Worm (Caenorhabditis elegans) whole organism, early embryonic: ENCODE measurements around the gene rpl-9.
"Not testable (repeated sequence)": the region's sequence is repeated elsewhere in the genome, so short reads cannot be mapped to it uniquely, and the experiment has no call there.

Experiments used
- B0310.2 ChIP-seq: sonication (generic microtip); optimal IDR thresholded peaks from 2 replicates; lab custom pipeline; 2016; ENCODE audit warnings: mild to moderate bottlenecking, missing genetic modification characterization, missing compliant biosample characterization
- F13C5.2 ChIP-seq: sonication (generic microtip); optimal IDR thresholded peaks from 2 replicates; lab custom pipeline; 2017; ENCODE audit warnings: mild to moderate bottlenecking, missing genetic modification characterization, inconsistent platforms, missing compliant biosample characterization
- aly-1 ChIP-seq: sonication (generic microtip); optimal IDR thresholded peaks from 2 replicates; lab custom pipeline; 2016; ENCODE audit warnings: missing genetic modification characterization, missing compliant biosample characterization
- ama-1 ChIP-seq: fragments of 150-350 bp; optimal IDR thresholded peaks from 2 replicates; lab custom pipeline; 2014
- ceh-13 ChIP-seq: fragments of 200-800 bp; sonication (Bioruptor generic); optimal IDR thresholded peaks from 2 replicates; lab custom pipeline; 2018; ENCODE audit warnings: mild to moderate bottlenecking, missing genetic modification characterization, missing compliant biosample characterization
- ceh-36 ChIP-seq: sonication (generic microtip); optimal IDR thresholded peaks from 2 replicates; lab custom pipeline; 2016; ENCODE audit warnings: missing genetic modification characterization, inconsistent platforms, missing compliant biosample characterization
- ets-7 ChIP-seq: sonication (generic microtip); optimal IDR thresholded peaks from 2 replicates; lab custom pipeline; 2016; ENCODE audit warnings: missing genotype, missing genetic modification characterization, missing compliant biosample characterization
- flt-1 ChIP-seq: fragments of 200-800 bp; sonication (Bioruptor generic); IDR thresholded peaks from 2 replicates; pipeline ENCODE4 v1.3.6; 2022; ENCODE audit warnings: missing genetic modification characterization, missing compliant biosample characterization
- hmbx-1 ChIP-seq: sonication (generic microtip); optimal IDR thresholded peaks from 2 replicates; lab custom pipeline; 2016; ENCODE audit warnings: mild to moderate bottlenecking, missing genetic modification characterization, missing compliant biosample characterization
- hmg-4 ChIP-seq: fragments of 200-800 bp; sonication (Bioruptor generic); optimal IDR thresholded peaks from 2 replicates; lab custom pipeline; 2018; ENCODE audit warnings: mild to moderate bottlenecking, missing genetic modification characterization, missing compliant biosample characterization
- hnd-1 ChIP-seq: sonication (generic microtip); optimal IDR thresholded peaks from 2 replicates; lab custom pipeline; 2016; ENCODE audit warnings: missing genetic modification characterization, missing compliant biosample characterization
- pes-1 ChIP-seq: fragments of 200-800 bp; sonication (Bioruptor generic); IDR thresholded peaks from 2 replicates; pipeline ENCODE4 v1.3.6; 2022; ENCODE audit warnings: missing genetic modification reagents, missing genetic modification characterization, missing compliant biosample characterization
- scrt-1 ChIP-seq: fragments of 200-800 bp; sonication (Bioruptor generic); IDR thresholded peaks from 2 replicates; pipeline ENCODE4 v1.3.6; 2022; ENCODE audit warnings: missing genetic modification characterization, missing compliant biosample characterization
- sea-1 ChIP-seq: fragments of 200-800 bp; sonication (Bioruptor generic); conservative IDR thresholded peaks from 2 replicates; pipeline ENCODE4 v1.3.6; 2022; ENCODE audit warnings: missing genetic modification characterization, missing compliant biosample characterization
- tbx-11 ChIP-seq: fragments of 200-800 bp; sonication (Bioruptor generic); IDR thresholded peaks from 2 replicates; pipeline ENCODE4 v1.3.6; 2022; ENCODE audit warnings: missing genetic modification characterization, missing compliant biosample characterization
- tbx-37 ChIP-seq: fragments of 200-800 bp; sonication (Bioruptor generic); conservative IDR thresholded peaks from 2 replicates; pipeline ENCODE4 v1.3.6; 2022; ENCODE audit warnings: missing genetic modification reagents, missing genetic modification characterization, missing compliant biosample characterization
- tra-4 ChIP-seq: sonication (generic microtip); optimal IDR thresholded peaks from 2 replicates; lab custom pipeline; 2017; ENCODE audit warnings: missing genetic modification characterization, missing compliant biosample characterization

rpl-9 gene

ce11 chrIII:7594482-7594881 is 21.9 kb upstream of the rpl-9 start, which contains the start of gene Y80D4G.2:
Gene Y80D4G.2, minus strand, starts transcription at chrIII:7594582.
- not testable (repeated sequence) for TF ChIP-seq B0310.2 (tag; lab: Kevin White, UChicago); scrt-1; ceh-36 (tag; lab: Kevin White, UChicago)

- TF ChIP-seq ets-7 (tag; lab: Kevin White, UChicago) (no peak), hmbx-1 (tag; lab: Kevin White, UChicago) (no peak), hmg-4 (GFP tag; lab: Kevin White, UChicago) (no peak), tbx-11 (GFP tag; lab: Robert Waterston, UW) (no peak), B0310.2 (tag; lab: Kevin White, UChicago) (no peak), tbx-37 (GFP tag; lab: Robert Waterston, UW) (no peak), aly-1 (no peak), pes-1 (GFP tag; lab: Robert Waterston, UW) (no peak), ceh-36 (tag; lab: Kevin White, UChicago) (no peak), ceh-13 (GFP tag; lab: Kevin White, UChicago) (no peak), sea-1 (no peak)
These were observed 20.8 kb upstream of the rpl-9 start, which contains the start of gene R13A5.11 for ce11 chrIII:7593285-7593928. Gene R13A5.11, minus strand, starts transcription at chrIII:7593335.

ce11 chrIII:7588214-7588613 is 15.6 kb upstream of the rpl-9 start, which contains the start of gene R13A5.15:
Gene R13A5.15, minus strand, starts transcription at chrIII:7588314.
- no peak for TF ChIP-seq B0310.2 (tag; lab: Kevin White, UChicago)
- no peak for TF ChIP-seq ceh-13 (GFP tag; lab: Kevin White, UChicago)
- TF ChIP-seq hmg-4 (GFP tag; lab: Kevin White, UChicago), result no peak
- no peak for TF ChIP-seq hnd-1 (tag; lab: Kevin White, UChicago)
- no peak for TF ChIP-seq sea-1
- TF ChIP-seq flt-1, result no peak
- TF ChIP-seq scrt-1, result no peak
- no peak for TF ChIP-seq hmbx-1 (tag; lab: Kevin White, UChicago)
- TF ChIP-seq tbx-37 (GFP tag; lab: Robert Waterston, UW), result no peak
- TF ChIP-seq ceh-36 (tag; lab: Kevin White, UChicago), result no peak
- TF ChIP-seq pes-1 (GFP tag; lab: Robert Waterston, UW), result no peak
- TF ChIP-seq aly-1, result no peak
- no peak for TF ChIP-seq ama-1 (lab: Kevin White, UChicago)
- no peak for TF ChIP-seq F13C5.2 (tag; lab: Kevin White, UChicago)
- no peak for TF ChIP-seq ets-7 (tag; lab: Kevin White, UChicago)
- TF ChIP-seq tbx-11 (GFP tag; lab: Robert Waterston, UW), result no peak
- no peak for TF ChIP-seq tra-4

- TF ChIP-seq hmg-4 (GFP tag; lab: Kevin White, UChicago) (no peak), aly-1 (no peak), tbx-11 (GFP tag; lab: Robert Waterston, UW) (no peak), flt-1 (no peak), tbx-37 (GFP tag; lab: Robert Waterston, UW) (no peak), hmbx-1 (tag; lab: Kevin White, UChicago) (no peak), hnd-1 (tag; lab: Kevin White, UChicago) (no peak), pes-1 (GFP tag; lab: Robert Waterston, UW) (no peak), F13C5.2 (tag; lab: Kevin White, UChicago) (no peak), ceh-13 (GFP tag; lab: Kevin White, UChicago) (no peak), scrt-1 (no peak), ceh-36 (tag; lab: Kevin White, UChicago) (no peak), tra-4 (no peak), sea-1 (no peak), ama-1 (lab: Kevin White, UChicago) (no peak), ets-7 (tag; lab: Kevin White, UChicago) (no peak)
These were observed 11.6 kb upstream of the rpl-9 start, which contains the start of gene cup-5 for ce11 chrIII:7584131-7584646. Gene cup-5, plus strand, starts transcription at chrIII:7584181.

- TF ChIP-seq pes-1 (GFP tag; lab: Robert Waterston, UW), result no peak
- no peak for TF ChIP-seq ceh-13 (GFP tag; lab: Kevin White, UChicago)
- TF ChIP-seq flt-1, result no peak
- no peak for TF ChIP-seq aly-1
- no peak for TF ChIP-seq F13C5.2 (tag; lab: Kevin White, UChicago)
- no peak for TF ChIP-seq hmg-4 (GFP tag; lab: Kevin White, UChicago)
- TF ChIP-seq B0310.2 (tag; lab: Kevin White, UChicago), result no peak
- TF ChIP-seq hnd-1 (tag; lab: Kevin White, UChicago), result no peak
- TF ChIP-seq scrt-1, result no peak
- no peak for TF ChIP-seq hmbx-1 (tag; lab: Kevin White, UChicago)
- TF ChIP-seq sea-1, result no peak
- no peak for TF ChIP-seq ets-7 (tag; lab: Kevin White, UChicago)
- TF ChIP-seq tbx-11 (GFP tag; lab: Robert Waterston, UW), result no peak
- TF ChIP-seq tra-4, result no peak
- no peak for TF ChIP-seq ceh-36 (tag; lab: Kevin White, UChicago)
- no peak for TF ChIP-seq tbx-37 (GFP tag; lab: Robert Waterston, UW)
- TF ChIP-seq ama-1 (lab: Kevin White, UChicago), result no peak
These were observed 10.3 kb upstream of the rpl-9 start, which contains the start of gene R13A5.10 for ce11 chrIII:7582885-7583284. Gene R13A5.10, minus strand, starts transcription at chrIII:7582985.

- no peak for TF ChIP-seq tbx-37 (GFP tag; lab: Robert Waterston, UW)
- TF ChIP-seq ceh-36 (tag; lab: Kevin White, UChicago), result no peak
- TF ChIP-seq sea-1, result no peak
- TF ChIP-seq tbx-11 (GFP tag; lab: Robert Waterston, UW), result no peak
- TF ChIP-seq hnd-1 (tag; lab: Kevin White, UChicago), result no peak
These were observed 8.0 kb upstream of the rpl-9 start for ce11 chrIII:7580586-7580985.

- no peak for TF ChIP-seq hmbx-1 (tag; lab: Kevin White, UChicago)
- no peak for TF ChIP-seq B0310.2 (tag; lab: Kevin White, UChicago)
- TF ChIP-seq ets-7 (tag; lab: Kevin White, UChicago), result no peak
- TF ChIP-seq scrt-1, result no peak
- no peak for TF ChIP-seq hnd-1 (tag; lab: Kevin White, UChicago)
- no peak for TF ChIP-seq F13C5.2 (tag; lab: Kevin White, UChicago)
- no peak for TF ChIP-seq hmg-4 (GFP tag; lab: Kevin White, UChicago)
- no peak for TF ChIP-seq sea-1
- no peak for TF ChIP-seq tbx-37 (GFP tag; lab: Robert Waterston, UW)
- no peak for TF ChIP-seq tbx-11 (GFP tag; lab: Robert Waterston, UW)
- TF ChIP-seq tra-4, result no peak
- TF ChIP-seq ama-1 (lab: Kevin White, UChicago), result no peak
These were observed 6.7 kb upstream of the rpl-9 start, which contains the start of gene mfsd-6 for ce11 chrIII:7579324-7579723. Gene mfsd-6, minus strand, starts transcription at chrIII:7579411.
